Fruit fly (Drosophila melanogaster) whole organism, pupa: Measurements from ENCODE around the gene CG3679.

Experiments
- CG14655 ChIP-seq: fragments of 200-800 bp; sonication (Bioruptor generic); optimal IDR thresholded peaks from 3 replicates; lab custom pipeline; 2017; ENCODE audit warnings: mild to moderate bottlenecking, missing biosample characterization, missing genetic modification reagents, missing genetic modification characterization
- CG34367 ChIP-seq: fragments of 200-800 bp; sonication (Bioruptor generic); optimal IDR thresholded peaks from 2 replicates; lab custom pipeline; 2018; ENCODE audit warnings: missing biosample characterization, mild to moderate bottlenecking, missing genetic modification characterization
- CG9948 ChIP-seq: fragments of 200-800 bp; sonication (Bioruptor generic); optimal IDR thresholded peaks from 2 replicates; lab custom pipeline; 2018; ENCODE audit warnings: missing biosample characterization, mild to moderate bottlenecking, missing genetic modification characterization, moderate library complexity
- EcR ChIP-seq: fragments of 200-800 bp; sonication (Bioruptor generic); optimal IDR thresholded peaks from 3 replicates; lab custom pipeline; 2019; ENCODE audit warnings: missing biosample characterization, missing genetic modification characterization, mild to moderate bottlenecking, moderate library complexity, missing genetic modification reagents
- Ets98B ChIP-seq: fragments of 200-800 bp; sonication (Bioruptor generic); IDR thresholded peaks from 2 replicates; pipeline ENCODE4 v1.3.6; 2022; ENCODE audit warnings: missing biosample characterization, missing genetic modification characterization
- Pif1A ChIP-seq: fragments of 200-800 bp; sonication (Bioruptor generic); optimal IDR thresholded peaks from 3 replicates; lab custom pipeline; 2016; ENCODE audit warnings: missing biosample characterization, missing genetic modification characterization
- Pif1B ChIP-seq: fragments of 200-800 bp; sonication (Bioruptor generic); optimal IDR thresholded peaks from 3 replicates; lab custom pipeline; 2016; ENCODE audit warnings: missing biosample characterization, missing genetic modification characterization
- gl ChIP-seq: fragments of 200-800 bp; sonication (Bioruptor generic); optimal IDR thresholded peaks from 2 replicates; lab custom pipeline; 2018; ENCODE audit warnings: missing biosample characterization, mild to moderate bottlenecking, missing genetic modification characterization

DNA sequence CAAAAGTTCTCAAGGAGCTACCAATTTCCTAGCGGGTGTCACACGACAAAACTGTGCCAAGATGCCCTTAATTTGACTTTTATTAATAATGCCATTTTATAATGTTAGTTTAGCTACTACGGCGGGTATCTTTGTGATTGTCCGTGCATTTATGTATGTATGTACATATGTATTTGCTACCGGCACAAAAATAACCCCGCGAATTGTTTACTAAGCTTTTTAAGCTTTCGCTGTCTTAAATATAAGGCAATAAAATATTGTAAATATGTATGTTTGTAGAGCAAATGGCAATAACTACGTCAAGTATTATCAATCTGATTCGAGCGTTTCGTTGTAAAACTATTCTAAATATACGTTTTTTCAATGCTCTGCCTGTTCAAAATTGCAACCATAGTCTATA lies 5.3 kb downstream of the CG3679 start:
- no peak for TF ChIP-seq Pif1B (GFP tag; lab: Kevin White, UChicago)
- no peak for TF ChIP-seq CG14655 (GFP tag; lab: Kevin White, UChicago)
- TF ChIP-seq EcR (GFP tag; lab: Kevin White, UChicago) = no peak
- no peak for TF ChIP-seq Pif1A (GFP tag; lab: Kevin White, UChicago)
- no peak for TF ChIP-seq gl
- TF ChIP-seq CG34367 (tag; lab: Kevin White, UChicago) = no peak
- no peak for TF ChIP-seq Ets98B (GFP tag; lab: Robert Waterston, UW)
- TF ChIP-seq CG9948 (tag; lab: Kevin White, UChicago) = no peak
